Fruit fly (Drosophila melanogaster) whole organism, prepupa: ENCODE results near the gene Pez.

ENCODE experiments used
- CG10631 ChIP-seq: fragments of 200-800 bp; sonication (Bioruptor generic); optimal IDR thresholded peaks from 2 replicates; lab custom pipeline; 2016; ENCODE audit warnings: missing biosample characterization, missing genetic modification characterization
- CG10669 ChIP-seq: fragments of 200-800 bp; sonication (Bioruptor generic); optimal IDR thresholded peaks from 3 replicates; lab custom pipeline; 2018; ENCODE audit warnings: missing biosample characterization, mild to moderate bottlenecking, missing genetic modification characterization, moderate library complexity
- CG11294 ChIP-seq: fragments of 200-800 bp; sonication (Bioruptor generic); IDR thresholded peaks from 2 replicates; pipeline ENCODE4 v1.3.6; 2022; ENCODE audit warnings: missing biosample characterization, missing genetic modification characterization
- CG11762 ChIP-seq: fragments of 200-800 bp; sonication (Bioruptor generic); optimal IDR thresholded peaks from 3 replicates; lab custom pipeline; 2016; ENCODE audit warnings: missing biosample characterization, missing genetic modification characterization; ENCODE audit not compliant: insufficient read depth
- CG11902 ChIP-seq: fragments of 200-800 bp; sonication (Bioruptor generic); optimal IDR thresholded peaks from 3 replicates; lab custom pipeline; 2016; ENCODE audit warnings: missing biosample characterization, missing genetic modification characterization
- CG1621 ChIP-seq: fragments of 200-800 bp; sonication (Bioruptor generic); optimal IDR thresholded peaks from 3 replicates; lab custom pipeline; 2018; ENCODE audit warnings: missing biosample characterization, mild to moderate bottlenecking, missing genetic modification characterization
- CG3032 ChIP-seq: fragments of 200-800 bp; optimal IDR thresholded peaks from 2 replicates; lab custom pipeline; 2019; ENCODE audit warnings: missing biosample characterization, mild to moderate bottlenecking, missing genetic modification characterization, moderate library complexity
- CG34406 ChIP-seq: fragments of 200-800 bp; sonication (Bioruptor generic); optimal IDR thresholded peaks from 3 replicates; lab custom pipeline; 2016; ENCODE audit warnings: missing biosample characterization, missing genetic modification characterization
- CG4318 ChIP-seq: fragments of 200-800 bp; sonication (Bioruptor generic); optimal IDR thresholded peaks from 3 replicates; lab custom pipeline; 2017; ENCODE audit warnings: missing biosample characterization, mild to moderate bottlenecking, missing genetic modification characterization
- CG6854 ChIP-seq: fragments of 200-800 bp; sonication (Bioruptor generic); optimal IDR thresholded peaks from 2 replicates; lab custom pipeline; 2017; ENCODE audit warnings: missing biosample characterization, mild to moderate bottlenecking, missing genetic modification characterization
- CG8119 ChIP-seq: fragments of 200-800 bp; sonication (Bioruptor generic); IDR thresholded peaks from 3 replicates; pipeline ENCODE4 v1.3.6; 2022; ENCODE audit warnings: missing biosample characterization, missing genetic modification characterization
- Eip75B ChIP-seq: fragments of 200-800 bp; sonication (Bioruptor generic); optimal IDR thresholded peaks from 3 replicates; lab custom pipeline; 2016; ENCODE audit warnings: missing biosample characterization, missing genetic modification characterization
- Eip78C ChIP-seq: fragments of 200-800 bp; sonication (Bioruptor generic); peaks from one replicate; lab custom pipeline; 2016; ENCODE audit warnings: missing biosample characterization, missing genetic modification characterization
- Ets21C ChIP-seq: fragments of 200-800 bp; sonication (Bioruptor generic); optimal IDR thresholded peaks from 3 replicates; lab custom pipeline; 2016; ENCODE audit warnings: missing biosample characterization, missing genetic modification characterization
- Ets96B ChIP-seq: fragments of 200-800 bp; optimal IDR thresholded peaks from 2 replicates; lab custom pipeline; 2019; ENCODE audit warnings: missing biosample characterization, mild to moderate bottlenecking, missing genetic modification characterization, moderate library complexity
- Gug ChIP-seq: fragments of 200-800 bp; sonication (Bioruptor generic); IDR thresholded peaks from 2 replicates; pipeline ENCODE4 v1.3.6; 2022; ENCODE audit warnings: missing biosample characterization, missing genetic modification characterization
- Hr38 ChIP-seq: sonication (Bioruptor generic); optimal IDR thresholded peaks from 2 replicates; lab custom pipeline; 2016; ENCODE audit warnings: missing biosample characterization, missing genetic modification characterization
- Hr39 ChIP-seq: fragments of 200-800 bp; sonication (Bioruptor generic); optimal IDR thresholded peaks from 2 replicates; lab custom pipeline; 2016; ENCODE audit warnings: missing biosample characterization, missing genetic modification characterization
- Hr4 ChIP-seq: fragments of 200-800 bp; sonication (Bioruptor generic); optimal IDR thresholded peaks from 3 replicates; lab custom pipeline; 2016; ENCODE audit warnings: missing biosample characterization, missing genetic modification characterization
- OdsH ChIP-seq: fragments of 200-800 bp; sonication (Bioruptor generic); optimal IDR thresholded peaks from 3 replicates; lab custom pipeline; 2016; ENCODE audit warnings: missing biosample characterization, missing genetic modification characterization
- Smox ChIP-seq: fragments of 200-800 bp; sonication (Bioruptor generic); optimal IDR thresholded peaks from 3 replicates; lab custom pipeline; 2016; ENCODE audit warnings: missing biosample characterization, missing genetic modification characterization
- Sox15 ChIP-seq: fragments of 200-800 bp; sonication (Bioruptor generic); optimal IDR thresholded peaks from 3 replicates; lab custom pipeline; 2016; ENCODE audit warnings: missing biosample characterization, missing genetic modification characterization
- achi ChIP-seq: fragments of 200-800 bp; sonication (Bioruptor generic); optimal IDR thresholded peaks from 3 replicates; lab custom pipeline; 2016; ENCODE audit warnings: missing biosample characterization, missing genetic modification characterization
- acj6 ChIP-seq: fragments of 200-800 bp; sonication (Bioruptor generic); optimal IDR thresholded peaks from 3 replicates; lab custom pipeline; 2016; ENCODE audit warnings: missing biosample characterization, missing genetic modification characterization
- dac ChIP-seq: fragments of 200-800 bp; sonication (Bioruptor generic); optimal IDR thresholded peaks from 2 replicates; lab custom pipeline; 2017; ENCODE audit warnings: missing biosample characterization, mild to moderate bottlenecking, missing genetic modification characterization
- eg ChIP-seq: fragments of 200-800 bp; sonication (Bioruptor generic); IDR thresholded peaks from 3 replicates; pipeline ENCODE4 v1.3.6; 2022; ENCODE audit warnings: missing biosample characterization, missing genetic modification characterization
- esn ChIP-seq: fragments of 200-800 bp; sonication (Bioruptor generic); optimal IDR thresholded peaks from 2 replicates; lab custom pipeline; 2016; ENCODE audit warnings: missing biosample characterization, mild to moderate bottlenecking, missing genetic modification characterization, moderate library complexity
- fd85E ChIP-seq: fragments of 200-800 bp; sonication (Bioruptor generic); optimal IDR thresholded peaks from 3 replicates; lab custom pipeline; 2016; ENCODE audit warnings: missing biosample characterization, missing genetic modification characterization
- fkh ChIP-seq: fragments of 200-800 bp; sonication (Bioruptor generic); optimal IDR thresholded peaks from 3 replicates; lab custom pipeline; 2017; ENCODE audit warnings: missing biosample characterization, mild to moderate bottlenecking, missing genetic modification characterization, moderate library complexity
- net ChIP-seq: fragments of 200-800 bp; sonication (Bioruptor generic); optimal IDR thresholded peaks from 3 replicates; lab custom pipeline; 2016; ENCODE audit warnings: missing biosample characterization, missing genetic modification characterization
- salr ChIP-seq, 2 experiments: fragments of 200-800 bp; sonication (Bioruptor generic); optimal IDR thresholded peaks; 3 replicates each; lab custom pipeline; 2016 to 2018; ENCODE audit warnings: missing biosample characterization in 2 of 2, missing genetic modification characterization in 2 of 2, mild to moderate bottlenecking in 1 of 2
- spab ChIP-seq: fragments of 200-800 bp; sonication (Bioruptor generic); optimal IDR thresholded peaks from 2 replicates; lab custom pipeline; 2017; ENCODE audit warnings: missing biosample characterization, mild to moderate bottlenecking, missing genetic modification characterization, missing genetic modification reagents
- svp ChIP-seq: fragments of 200-800 bp; sonication (Bioruptor generic); peaks from one replicate; lab custom pipeline; 2016; ENCODE audit warnings: missing biosample characterization, missing genetic modification characterization
- topi ChIP-seq: fragments of 200-800 bp; sonication (Bioruptor generic); optimal IDR thresholded peaks from 3 replicates; lab custom pipeline; 2016; ENCODE audit warnings: missing biosample characterization, missing genetic modification characterization
- vri ChIP-seq: fragments of 200-800 bp; sonication (Bioruptor generic); optimal IDR thresholded peaks from 3 replicates; lab custom pipeline; 2016; ENCODE audit warnings: missing biosample characterization, mild to moderate bottlenecking, missing genetic modification characterization

Pez gene

dm6 chr2L:6354231-6354630 lies 15.8 kb upstream of the Pez start, which contains the start of gene ppk7:
Gene ppk7 (minus strand): TSS chr2L:6354331.
- TF ChIP-seq CG10669 (GFP tag; lab: Kevin White, UChicago) (no peak), vri (GFP tag; lab: Kevin White, UChicago) (no peak), acj6 (GFP tag; lab: Kevin White, UChicago) (no peak), esn (GFP tag; lab: Kevin White, UChicago) (no peak), CG4318 (GFP tag; lab: Kevin White, UChicago) (no peak), CG1621 (no peak), Gug (GFP tag; lab: Robert Waterston, UW) (no peak), Ets21C (GFP tag; lab: Kevin White, UChicago) (no peak), dac (no peak), topi (GFP tag; lab: Kevin White, UChicago) (no peak), Hr39 (GFP tag; lab: Kevin White, UChicago) (no peak)

- TF ChIP-seq Eip78C (GFP tag; lab: Kevin White, UChicago) (peak; percentile 33), Ets96B (peak; percentile 8), Hr4 (GFP tag; lab: Kevin White, UChicago) (peak; percentile 62), fkh (GFP tag; lab: Kevin White, UChicago) (peak; percentile 68), CG11902 (no peak), esn (GFP tag; lab: Kevin White, UChicago) (no peak), Smox (GFP tag; lab: Kevin White, UChicago) (no peak), acj6 (GFP tag; lab: Kevin White, UChicago) (no peak), CG34406 (GFP tag; lab: Kevin White, UChicago) (no peak), eg (peak; percentile 63; the same call in 2 of the 3 replicates), CG11294 (GFP tag; lab: Robert Waterston, UW) (no peak), CG10631 (peak; percentile 3), Hr39 (GFP tag; lab: Kevin White, UChicago) (no peak), svp (GFP tag; lab: Kevin White, UChicago) (peak; percentile 62), OdsH (peak; percentile 14)
Observed at dm6 chr2L:6351809-6352182, 13.3 kb upstream of the Pez start.

dm6 chr2L:6350984-6351808 lies 12.7 kb upstream of the Pez start, which contains the start of gene CG9498:
Gene CG9498 (minus strand): TSS chr2L:6351034.
- TF ChIP-seq Ets96B (no peak), achi (GFP tag; lab: Kevin White, UChicago) (no peak), CG6854 (no peak), fkh (GFP tag; lab: Kevin White, UChicago) (peak; percentile 32), salr (GFP tag; optimal IDR thresholded peaks at IDR 0.05; lab: Kevin White, UChicago) (no peak), CG3032 (tag; lab: Kevin White, UChicago) (no peak), Hr4 (GFP tag; lab: Kevin White, UChicago) (no peak), net (GFP tag; lab: Kevin White, UChicago) (no peak), fd85E (GFP tag; lab: Kevin White, UChicago) (no peak), CG8119 (GFP tag; lab: Robert Waterston, UW) (no peak), eg (peak; percentile 10; the same call in 1 of the 3 replicates), Sox15 (GFP tag; lab: Kevin White, UChicago) (no peak), Hr38 (GFP tag; lab: Kevin White, UChicago) (no peak), CG11902 (no peak), spab (GFP tag; lab: Kevin White, UChicago) (no peak), CG11762 (GFP tag; lab: Kevin White, UChicago) (no peak)

- TF ChIP-seq salr (GFP tag; optimal IDR thresholded peaks at IDR 0.05; lab: Kevin White, UChicago) (no peak), dac (no peak), topi (GFP tag; lab: Kevin White, UChicago) (no peak), svp (GFP tag; lab: Kevin White, UChicago) (peak; percentile 87), Eip75B (no peak)
Observed at dm6 chr2L:6348327-6348726, 9.9 kb upstream of the Pez start, which contains the start of gene CG9497. Gene CG9497 (minus strand): TSS chr2L:6348427.
